Worm (Caenorhabditis elegans) whole organism, mixed stage, embryonic: ENCODE measurements around the gene C15F1.8.

Source experiments
- bed-3 ChIP-seq: fragments of 200-800 bp; sonication (Bioruptor generic); optimal IDR thresholded peaks from 3 replicates; lab custom pipeline; 2018; ENCODE audit warnings: mild to moderate bottlenecking, missing genetic modification characterization, moderate library complexity, missing compliant biosample characterization
- ceh-43 ChIP-seq: fragments of 200-800 bp; sonication (Bioruptor generic); optimal IDR thresholded peaks from 2 replicates; lab custom pipeline; 2018; ENCODE audit warnings: mild to moderate bottlenecking, missing genetic modification characterization, moderate library complexity, missing compliant biosample characterization
- lin-13 ChIP-seq: fragments of 150-350 bp; optimal IDR thresholded peaks from 2 replicates; lab custom pipeline; 2014; ENCODE audit warnings: missing biosample characterization, missing genetic modification characterization
- mep-1 ChIP-seq: fragments of 150-350 bp; optimal IDR thresholded peaks from 2 replicates; lab custom pipeline; 2017; ENCODE audit warnings: missing biosample characterization, missing genetic modification reagents, missing genetic modification characterization, inconsistent platforms
- nhr-76 ChIP-seq: sonication (generic microtip); optimal IDR thresholded peaks from 2 replicates; lab custom pipeline; 2017; ENCODE audit warnings: missing biosample characterization, missing genetic modification characterization
- snpc-4 ChIP-seq: fragments of 150-350 bp; optimal IDR thresholded peaks from 2 replicates; lab custom pipeline; 2014; ENCODE audit warnings: missing biosample characterization, missing genetic modification characterization
- zip-8 ChIP-seq: fragments of 150-350 bp; optimal IDR thresholded peaks from 2 replicates; lab custom pipeline; 2014; ENCODE audit warnings: missing biosample characterization, missing genetic modification characterization
- ztf-11 ChIP-seq: fragments of 150-350 bp; optimal IDR thresholded peaks from 2 replicates; lab custom pipeline; 2014; ENCODE audit warnings: missing biosample characterization, missing genetic modification characterization

DNA sequence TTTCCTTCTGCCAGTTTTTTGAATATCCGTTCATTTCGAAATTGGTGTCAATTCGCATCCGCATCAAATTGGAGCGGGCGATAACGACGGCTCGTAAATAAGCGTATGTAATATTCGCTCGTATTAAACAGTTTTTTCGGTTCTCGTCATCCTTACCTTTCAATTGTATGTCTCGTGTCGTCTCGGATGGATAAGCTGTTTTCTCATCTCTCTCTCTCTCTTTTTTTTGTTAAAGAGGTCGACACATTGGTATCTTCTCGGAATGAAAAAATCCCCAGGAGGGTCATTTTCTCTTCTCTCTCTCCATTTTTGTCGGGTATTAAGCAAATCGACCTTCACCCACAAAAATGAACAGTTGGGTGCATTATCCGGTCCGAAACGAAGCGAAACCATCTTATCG lies 1.3 kb upstream of the C15F1.8 start:
- TF ChIP-seq nhr-76 (tag; lab: Kevin White, UChicago): no peak
- TF ChIP-seq bed-3 (GFP tag; lab: Kevin White, UChicago): no peak
- no peak for TF ChIP-seq zip-8 (tag; lab: Kevin White, UChicago)
- TF ChIP-seq lin-13 (tag; lab: Kevin White, UChicago): no peak
- TF ChIP-seq ceh-43 (GFP tag; lab: Kevin White, UChicago): no peak
- TF ChIP-seq ztf-11 (tag; lab: Kevin White, UChicago): no peak
- no peak for TF ChIP-seq snpc-4 (tag; lab: Kevin White, UChicago)
- no peak for TF ChIP-seq mep-1 (tag; lab: Kevin White, UChicago)
